Fruit fly (Drosophila melanogaster): Measurements from ENCODE around the gene CG14341.

CG14341 gene

dm6 chr2L:1213587-1213986 is 47.3 kb downstream of the CG14341 start:
- no peak for TF ChIP-seq CG6854 (GFP tag; optimal IDR thresholded peaks at IDR 0.05)
- no peak for TF ChIP-seq vri (GFP tag; optimal IDR thresholded peaks at IDR 0.05)
- peak; percentile 6 for TF ChIP-seq OdsH (GFP tag; optimal IDR thresholded peaks at IDR 0.05)
- no peak for TF ChIP-seq Hr38 (GFP tag; optimal IDR thresholded peaks at IDR 0.05)
- TF ChIP-seq Eip78C (GFP tag), result peak; percentile 47
- TF ChIP-seq eg (GFP tag; IDR thresholded peaks at IDR 0.05), result no peak

- TF ChIP-seq CG3919 (GFP tag; optimal IDR thresholded peaks at IDR 0.05), result peak; percentile 11
- no peak for TF ChIP-seq Sox14 (GFP tag; optimal IDR thresholded peaks at IDR 0.05)
- TF ChIP-seq lz (GFP tag; optimal IDR thresholded peaks at IDR 0.05), result no peak
- TF ChIP-seq CG8632 (GFP tag; optimal IDR thresholded peaks at IDR 0.05), result no peak
- no peak for TF ChIP-seq CG31627 (GFP tag; optimal IDR thresholded peaks at IDR 0.05)
- TF ChIP-seq CG10669 (GFP tag; optimal IDR thresholded peaks at IDR 0.05), result no peak
- 0 out of 3 replicates have a peak, but pooled peaks have one; percentile 18 for TF ChIP-seq eg (GFP tag; IDR thresholded peaks at IDR 0.05)
- peak; percentile 51 for TF ChIP-seq Eip78C (GFP tag)
- TF ChIP-seq fd59A (GFP tag; optimal IDR thresholded peaks at IDR 0.05), result no peak
- no peak for TF ChIP-seq CG7368 (GFP tag; optimal IDR thresholded peaks at IDR 0.05)
- TF ChIP-seq CG6276 (GFP tag; optimal IDR thresholded peaks at IDR 0.05), result no peak
- TF ChIP-seq achi (GFP tag; optimal IDR thresholded peaks at IDR 0.05), result peak; percentile 4
- peak; percentile 6 for TF ChIP-seq CG6792 (GFP tag; optimal IDR thresholded peaks at IDR 0.05)
- no peak for TF ChIP-seq CG11294 (GFP tag; IDR thresholded peaks at IDR 0.05)
- TF ChIP-seq CG10631 (GFP tag; optimal IDR thresholded peaks at IDR 0.05), result peak; percentile 16
- no peak for TF ChIP-seq CG11902 (GFP tag; optimal IDR thresholded peaks at IDR 0.05)
- TF ChIP-seq Smox (GFP tag; optimal IDR thresholded peaks at IDR 0.05), result peak; percentile 4
- TF ChIP-seq CG34406 (GFP tag; optimal IDR thresholded peaks at IDR 0.05), result no peak
- TF ChIP-seq pdm3 (GFP tag; optimal IDR thresholded peaks at IDR 0.05), result peak; percentile 11
- TF ChIP-seq Hr38 (GFP tag; optimal IDR thresholded peaks at IDR 0.05), result no peak
- no peak for TF ChIP-seq Met (GFP tag; optimal IDR thresholded peaks at IDR 0.05)
- TF ChIP-seq net (GFP tag; optimal IDR thresholded peaks at IDR 0.05), result no peak
- TF ChIP-seq dac (GFP tag; optimal IDR thresholded peaks at IDR 0.05), result no peak
- no peak for TF ChIP-seq CG8319 (GFP tag; optimal IDR thresholded peaks at IDR 0.05)
- TF ChIP-seq acj6 (GFP tag; optimal IDR thresholded peaks at IDR 0.05), result no peak
- TF ChIP-seq CG1621 (tag; optimal IDR thresholded peaks at IDR 0.05), result no peak
- TF ChIP-seq Sox102F (GFP tag; optimal IDR thresholded peaks at IDR 0.05), result no peak
- TF ChIP-seq OdsH (GFP tag; optimal IDR thresholded peaks at IDR 0.05), result peak; percentile 18
- TF ChIP-seq CG15336 (GFP tag; IDR thresholded peaks at IDR 0.05), result no peak
- no peak for TF ChIP-seq Sox15 (GFP tag; optimal IDR thresholded peaks at IDR 0.05)
- no peak for TF ChIP-seq salr (GFP tag; optimal IDR thresholded peaks at IDR 0.05)
- TF ChIP-seq ss (GFP tag; optimal IDR thresholded peaks at IDR 0.05), result no peak
- no peak for TF ChIP-seq Eip93F (GFP tag; optimal IDR thresholded peaks at IDR 0.05)
- no peak for TF ChIP-seq CG4318 (GFP tag; optimal IDR thresholded peaks at IDR 0.05)
- no peak for TF ChIP-seq CG6808 (GFP tag; optimal IDR thresholded peaks at IDR 0.05)
- TF ChIP-seq dsx (GFP tag; optimal IDR thresholded peaks at IDR 0.05; ENCODE audit: poor library complexity, severe bottlenecking), result no peak
- no peak for TF ChIP-seq vri (GFP tag; optimal IDR thresholded peaks at IDR 0.05)
- no peak for TF ChIP-seq CG32006 (GFP tag; optimal IDR thresholded peaks at IDR 0.05)
- no peak for TF ChIP-seq CG16779 (tag; optimal IDR thresholded peaks at IDR 0.05)
- peak; percentile 47; the same call in 1 of the 3 replicates for TF ChIP-seq CG6163 (GFP tag; IDR thresholded peaks at IDR 0.05)
- TF ChIP-seq esn (GFP tag; optimal IDR thresholded peaks at IDR 0.05), result peak; percentile 1
- no peak for TF ChIP-seq Hr39 (GFP tag; optimal IDR thresholded peaks at IDR 0.05)
- TF ChIP-seq svp (GFP tag), result peak; percentile 36
- no peak for TF ChIP-seq Ets21C (GFP tag; optimal IDR thresholded peaks at IDR 0.05)
- TF ChIP-seq spab (GFP tag; optimal IDR thresholded peaks at IDR 0.05), result no peak
Observed at dm6 chr2L:1214465-1214864, 48.2 kb downstream of the CG14341 start.
